Worm (Caenorhabditis elegans) whole organism, L3 larva: ENCODE data around the gene F31A3.3.

ENCODE experiments used
- ceh-28 ChIP-seq: fragments of 150-350 bp; optimal IDR thresholded peaks from 2 replicates; lab custom pipeline; 2014; ENCODE audit warnings: missing biosample characterization, missing genetic modification reagents, missing genetic modification characterization
- egl-27 ChIP-seq: sonication (generic microtip); optimal IDR thresholded peaks from 4 replicates; lab custom pipeline; 2017; ENCODE audit warnings: missing biosample characterization, missing genetic modification reagents, missing genetic modification characterization
- fkh-10 ChIP-seq: sonication (generic microtip); optimal IDR thresholded peaks from 2 replicates; lab custom pipeline; 2017; ENCODE audit warnings: missing biosample characterization, missing genetic modification reagents, missing genetic modification characterization
- nhr-12 ChIP-seq: fragments of 150-350 bp; optimal IDR thresholded peaks from 2 replicates; lab custom pipeline; 2014; ENCODE audit warnings: missing biosample characterization, missing genetic modification characterization
- snpc-4 ChIP-seq: fragments of 150-350 bp; optimal IDR thresholded peaks from 2 replicates; lab custom pipeline; 2014; ENCODE audit warnings: missing biosample characterization, missing genetic modification characterization

- no peak for TF ChIP-seq ceh-28
- no peak for TF ChIP-seq snpc-4 (tag; lab: Kevin White, UChicago)
- TF ChIP-seq egl-27 (tag; lab: Kevin White, UChicago) = no peak
- TF ChIP-seq fkh-10 = no peak
- no peak for TF ChIP-seq nhr-12
These were observed 3.7 kb upstream of the F31A3.3 start for ce11 chrX:17537568-17537967.
